Worm (Caenorhabditis elegans) whole organism, midembryonic: ENCODE data around the gene F26D2.15.

Experiments used
- T22C8.4 ChIP-seq: fragments of 200-800 bp; sonication (Bioruptor generic); IDR thresholded peaks from 2 replicates; pipeline ENCODE4 v1.3.6; 2022; ENCODE audit warnings: missing genetic modification characterization, missing compliant biosample characterization
- cog-1 ChIP-seq: sonication (generic microtip); optimal IDR thresholded peaks from 2 replicates; lab custom pipeline; 2016; ENCODE audit warnings: missing genetic modification characterization, missing compliant biosample characterization
- flt-1 ChIP-seq: fragments of 200-800 bp; sonication (Bioruptor generic); IDR thresholded peaks from 2 replicates; pipeline ENCODE4 v1.3.6; 2022; ENCODE audit warnings: missing genetic modification characterization, missing compliant biosample characterization
- klf-2 ChIP-seq: fragments of 200-800 bp; sonication (Bioruptor generic); conservative IDR thresholded peaks from 2 replicates; pipeline ENCODE4 v1.3.6; 2022; ENCODE audit warnings: missing genetic modification reagents, missing genetic modification characterization, missing compliant biosample characterization
- med-1 ChIP-seq: sonication (generic microtip); optimal IDR thresholded peaks from 2 replicates; lab custom pipeline; 2017; ENCODE audit warnings: missing genetic modification characterization, mild to moderate bottlenecking, missing compliant biosample characterization, antibody characterized with exemption, missing genetic modification reagents; ENCODE audit not compliant: insufficient read depth
- ref-1 ChIP-seq: fragments of 200-800 bp; sonication (Bioruptor generic); conservative IDR thresholded peaks from 2 replicates; pipeline ENCODE4 v1.3.6; 2022; ENCODE audit warnings: missing genetic modification reagents, missing genetic modification characterization, missing compliant biosample characterization
- tab-1 ChIP-seq: fragments of 200-800 bp; sonication (Bioruptor generic); IDR thresholded peaks from 2 replicates; pipeline ENCODE4 v1.3.6; 2022; ENCODE audit warnings: missing genetic modification characterization, missing compliant biosample characterization
- ztf-23 ChIP-seq: fragments of 200-800 bp; sonication (Bioruptor generic); IDR thresholded peaks from 2 replicates; pipeline ENCODE4 v1.3.6; 2022; ENCODE audit warnings: missing genetic modification reagents, missing genetic modification characterization, missing compliant biosample characterization
- ztf-29 ChIP-seq: fragments of 200-800 bp; sonication (Bioruptor generic); IDR thresholded peaks from 2 replicates; pipeline ENCODE4 v1.3.6; 2022; ENCODE audit warnings: missing genetic modification reagents, missing genetic modification characterization, missing compliant biosample characterization

ce11 chrV:16399388-16399787 lies 38.3 kb upstream of the F26D2.15 start, which contains the start of gene sre-36:
- no peak for TF ChIP-seq flt-1 (GFP tag; lab: Robert Waterston, UW)
- TF ChIP-seq cog-1 (tag; lab: Kevin White, UChicago) = no peak
- no peak for TF ChIP-seq T22C8.4 (GFP tag; lab: Robert Waterston, UW)
- TF ChIP-seq klf-2 (GFP tag; lab: Robert Waterston, UW) = no peak
- no peak for TF ChIP-seq tab-1 (GFP tag; lab: Robert Waterston, UW)
- TF ChIP-seq ztf-29 (GFP tag; lab: Robert Waterston, UW) = no peak
- TF ChIP-seq ztf-23 (GFP tag; lab: Robert Waterston, UW) = no peak
- TF ChIP-seq med-1 (GFP tag; lab: Kevin White, UChicago) = no peak
- no peak for TF ChIP-seq ref-1 (GFP tag; lab: Robert Waterston, UW)
